Worm (Caenorhabditis elegans) whole organism, L4 larva: ENCODE measurements around the gene C08E3.13.
"Not testable (repeated sequence)": the region's sequence is repeated elsewhere in the genome, so short reads cannot be mapped to it uniquely, and the experiment has no call there.

Experiments
- F10B5.3 ChIP-seq: sonication (generic microtip); optimal IDR thresholded peaks from 2 replicates; lab custom pipeline; 2016; ENCODE audit warnings: mild to moderate bottlenecking, missing genetic modification characterization, missing compliant biosample characterization
- Y75B8A.6 ChIP-seq: fragments of 200-800 bp; sonication (Bioruptor generic); IDR thresholded peaks from 2 replicates; pipeline ENCODE4 v1.3.6; 2022; ENCODE audit warnings: missing genetic modification reagents, missing genetic modification characterization, missing compliant biosample characterization
- ZK337.2 ChIP-seq: fragments of 200-800 bp; sonication (Bioruptor generic); IDR thresholded peaks from 2 replicates; pipeline ENCODE4 v1.3.6; 2022; ENCODE audit warnings: missing genetic modification reagents, missing genetic modification characterization, missing compliant biosample characterization
- ceh-44 ChIP-seq: fragments of 200-800 bp; sonication (Bioruptor generic); IDR thresholded peaks from 2 replicates; pipeline ENCODE4 v1.3.6; 2022; ENCODE audit warnings: missing genetic modification reagents, missing genetic modification characterization, missing compliant biosample characterization
- ctbp-1 ChIP-seq: fragments of 200-800 bp; sonication (Bioruptor generic); IDR thresholded peaks from 2 replicates; pipeline ENCODE4 v1.3.6; 2022; ENCODE audit warnings: missing genetic modification reagents, missing genetic modification characterization, missing compliant biosample characterization
- daf-16 ChIP-seq, 3 experiments: sonication (generic microtip); optimal IDR thresholded peaks; 2 replicates each; lab custom pipeline; 2016 to 2017; ENCODE audit warnings: missing genetic modification characterization in 3 of 3, missing genetic modification reagents in 3 of 3, mild to moderate bottlenecking in 2 of 3, missing compliant biosample characterization in 2 of 3, missing biosample characterization in 1 of 3, moderate library complexity in 1 of 3
- duxl-1 ChIP-seq: sonication (generic microtip); optimal IDR thresholded peaks from 2 replicates; lab custom pipeline; 2016; ENCODE audit warnings: mild to moderate bottlenecking, missing genetic modification characterization, moderate library complexity, missing compliant biosample characterization; ENCODE audit not compliant: poor library complexity
- egl-43 ChIP-seq: fragments of 200-800 bp; sonication (Bioruptor generic); IDR thresholded peaks from 2 replicates; pipeline ENCODE4 v1.3.6; 2022; ENCODE audit warnings: missing genetic modification reagents, missing genetic modification characterization, missing compliant biosample characterization
- fos-1 ChIP-seq: fragments of 150-350 bp; optimal IDR thresholded peaks from 2 replicates; lab custom pipeline; 2014; ENCODE audit warnings: missing biosample characterization, missing genetic modification characterization
- gei-8 ChIP-seq: fragments of 200-800 bp; sonication (Bioruptor generic); optimal IDR thresholded peaks from 2 replicates; lab custom pipeline; 2018; ENCODE audit warnings: mild to moderate bottlenecking, missing genetic modification characterization, missing compliant biosample characterization
- hlh-11 ChIP-seq: fragments of 200-800 bp; sonication (Bioruptor generic); optimal IDR thresholded peaks from 2 replicates; lab custom pipeline; 2018; ENCODE audit warnings: mild to moderate bottlenecking, missing genetic modification characterization, missing compliant biosample characterization
- jun-1 ChIP-seq: fragments of 150-350 bp; optimal IDR thresholded peaks from 2 replicates; lab custom pipeline; 2014; ENCODE audit warnings: missing biosample characterization, missing genetic modification reagents, missing genetic modification characterization
- lin-13 ChIP-seq: fragments of 150-350 bp; optimal IDR thresholded peaks from 2 replicates; lab custom pipeline; 2014; ENCODE audit warnings: missing biosample characterization, missing genetic modification reagents, missing genetic modification characterization
- lin-15B ChIP-seq: fragments of 150-350 bp; sonication (generic microtip); optimal IDR thresholded peaks from 3 replicates; lab custom pipeline; 2014; ENCODE audit warnings: missing biosample characterization, missing genetic modification characterization
- lsy-2 ChIP-seq, 2 experiments: fragments of 150-350 bp in 1 of 2; sonication (generic microtip) in 1 of 2; optimal IDR thresholded peaks; 2 replicates each; lab custom pipeline; 2014 to 2017; ENCODE audit warnings: missing biosample characterization in 2 of 2, missing genetic modification characterization in 2 of 2
- madf-5 ChIP-seq, 2 experiments: fragments of 200-800 bp; sonication (Bioruptor generic); IDR thresholded peaks; 2 replicates each; pipeline ENCODE4 v1.3.6; 2022; ENCODE audit warnings: missing compliant biosample characterization in 2 of 2, missing genetic modification characterization in 2 of 2
- mdl-1 ChIP-seq, 2 experiments: fragments of 150-350 bp in 1 of 2; sonication (generic microtip) in 1 of 2; optimal IDR thresholded peaks; 2 replicates each; lab custom pipeline; 2014 to 2017; ENCODE audit warnings: missing biosample characterization in 2 of 2, missing genetic modification characterization in 2 of 2
- mdt-29 ChIP-seq: fragments of 200-800 bp; sonication (Bioruptor generic); IDR thresholded peaks from 2 replicates; pipeline ENCODE4 v1.3.6; 2022; ENCODE audit warnings: missing genetic modification reagents, missing genetic modification characterization, missing compliant biosample characterization
- mep-1 ChIP-seq: fragments of 150-350 bp; sonication (generic microtip); optimal IDR thresholded peaks from 3 replicates; lab custom pipeline; 2014; ENCODE audit warnings: missing biosample characterization, missing genetic modification characterization
- mes-2 ChIP-seq: sonication (generic microtip); optimal IDR thresholded peaks from 2 replicates; lab custom pipeline; 2016; ENCODE audit warnings: missing genotype, mild to moderate bottlenecking, missing genetic modification characterization, missing compliant biosample characterization; ENCODE audit not compliant: poor library complexity, severe bottlenecking
- mxl-3 ChIP-seq: fragments of 200-800 bp; sonication (Bioruptor generic); optimal IDR thresholded peaks from 2 replicates; lab custom pipeline; 2018; ENCODE audit warnings: mild to moderate bottlenecking, missing genetic modification characterization, missing compliant biosample characterization
- nhr-102 ChIP-seq: sonication (generic microtip); optimal IDR thresholded peaks from 2 replicates; lab custom pipeline; 2016; ENCODE audit warnings: mild to moderate bottlenecking, missing genetic modification characterization, moderate library complexity, missing compliant biosample characterization
- nhr-237 ChIP-seq: sonication (generic microtip); optimal IDR thresholded peaks from 2 replicates; lab custom pipeline; 2017; ENCODE audit warnings: missing biosample characterization, missing genetic modification characterization
- nhr-28 ChIP-seq: fragments of 150-350 bp; optimal IDR thresholded peaks from 2 replicates; lab custom pipeline; 2014; ENCODE audit warnings: missing biosample characterization, missing genetic modification characterization
- nhr-42 ChIP-seq: fragments of 200-800 bp; sonication (Bioruptor generic); IDR thresholded peaks from 2 replicates; pipeline ENCODE4 v1.3.6; 2022; ENCODE audit warnings: missing genetic modification characterization, missing compliant biosample characterization
- nhr-76 ChIP-seq: fragments of 150-350 bp; optimal IDR thresholded peaks from 2 replicates; lab custom pipeline; 2014; ENCODE audit warnings: missing biosample characterization, missing genetic modification characterization
- pha-4 ChIP-seq, 2 experiments: fragments of 150-350 bp in 1 of 2; fragments of 200-800 bp in 1 of 2; sonication (Bioruptor generic) in 1 of 2; IDR thresholded peaks in 1 of 2; optimal IDR thresholded peaks in 1 of 2; 2 replicates each; pipeline versions ENCODE4 v1.3.6 to Lab custom; 2014 to 2022; ENCODE audit warnings: missing genetic modification characterization in 2 of 2, missing genetic modification reagents in 2 of 2, missing biosample characterization in 1 of 2, missing compliant biosample characterization in 1 of 2
- pqm-1 ChIP-seq: sonication (generic microtip); optimal IDR thresholded peaks from 2 replicates; lab custom pipeline; 2017; ENCODE audit warnings: missing biosample characterization, missing genetic modification characterization
- rbr-2 ChIP-seq: sonication (generic microtip); optimal IDR thresholded peaks from 2 replicates; lab custom pipeline; 2016; ENCODE audit warnings: missing genotype, missing genetic modification characterization, missing compliant biosample characterization
- tra-1 ChIP-seq: fragments of 200-800 bp; sonication (Bioruptor generic); IDR thresholded peaks from 2 replicates; pipeline ENCODE4 v1.3.6; 2022; ENCODE audit warnings: missing genetic modification reagents, missing genetic modification characterization, missing compliant biosample characterization
- unc-62 ChIP-seq, 3 experiments: fragments of 150-350 bp in 1 of 3; sonication (generic microtip); optimal IDR thresholded peaks in 2 of 3; peaks in 1 of 3; 1 replicate in 1 of 3; 2 replicates in 2 of 3; lab custom pipeline; 2014 to 2017; ENCODE audit warnings: missing biosample characterization in 3 of 3, missing genetic modification characterization in 3 of 3, missing genetic modification reagents in 3 of 3, missing genotype in 1 of 3
- zag-1 ChIP-seq: fragments of 150-350 bp; optimal IDR thresholded peaks from 2 replicates; lab custom pipeline; 2014; ENCODE audit warnings: missing biosample characterization, missing genetic modification characterization
- zfp-3 ChIP-seq: fragments of 200-800 bp; sonication (Bioruptor generic); conservative IDR thresholded peaks from 2 replicates; pipeline ENCODE4 v1.3.6; 2022; ENCODE audit warnings: missing genetic modification reagents, missing genetic modification characterization, missing compliant biosample characterization
- zip-2 ChIP-seq: fragments of 150-350 bp; optimal IDR thresholded peaks from 2 replicates; lab custom pipeline; 2014; ENCODE audit warnings: missing biosample characterization, missing genetic modification characterization

C08E3.13 gene

ce11 chrII:1633490-1633889 is 1.4 kb upstream of the C08E3.13 start, which contains the start of gene C08E3.1:
Gene C08E3.1 (plus strand): TSS chrII:1633790.
- not testable (repeated sequence) for TF ChIP-seq nhr-102; mdt-29 (GFP tag; lab: Robert Waterston, UW); lin-13 (GFP tag; lab: Kevin White, UChicago)

ce11 chrII:1627783-1628182 is 4.3 kb downstream of the C08E3.13 start, which contains the start of gene C08E3.15:
Gene C08E3.15 (minus strand): TSS chrII:1627883.
- TF ChIP-seq nhr-42, ceh-44, mdt-29 (GFP tag; lab: Robert Waterston, UW): not testable (repeated sequence)

- TF ChIP-seq rbr-2 (tag; lab: Kevin White, UChicago) = no peak
- no peak for TF ChIP-seq mdl-1 (tag; optimal IDR thresholded peaks at IDR 0.05; lab: Kevin White, UChicago)
- no peak for TF ChIP-seq pha-4 (GFP tag; IDR thresholded peaks at IDR 0.05; lab: Robert Waterston, UW)
- no peak for TF ChIP-seq pha-4 (tag; optimal IDR thresholded peaks at IDR 0.05; lab: Kevin White, UChicago)
Measured at ce11 chrII:1625666-1626065, 6.5 kb downstream of the C08E3.13 start, which contains the start of gene C08E3.14. Gene C08E3.14 (plus strand): TSS chrII:1625966.

- TF ChIP-seq zfp-3 (GFP tag; lab: Robert Waterston, UW) = no peak
- no peak for TF ChIP-seq mep-1 (tag; lab: Kevin White, UChicago)
- no peak for TF ChIP-seq lsy-2 (tag; optimal IDR thresholded peaks at IDR 0.05; lab: Kevin White, UChicago)
- no peak for TF ChIP-seq mxl-3 (GFP tag; lab: Kevin White, UChicago)
- no peak for TF ChIP-seq nhr-76 (tag; lab: Kevin White, UChicago)
- TF ChIP-seq gei-8 (GFP tag; lab: Kevin White, UChicago) = no peak
- TF ChIP-seq ZK337.2 (GFP tag; lab: Robert Waterston, UW) = no peak
- TF ChIP-seq Y75B8A.6 (GFP tag; lab: Robert Waterston, UW) = no peak
- no peak for TF ChIP-seq mes-2
- no peak for TF ChIP-seq zip-2
- TF ChIP-seq madf-5 (GFP tag; IDR thresholded peaks at IDR 0.05; lab: Robert Waterston, UW) = no peak
- no peak for TF ChIP-seq hlh-11 (tag; lab: Kevin White, UChicago)
- no peak for TF ChIP-seq jun-1 (tag; lab: Kevin White, UChicago)
- no peak for TF ChIP-seq tra-1 (GFP tag; lab: Robert Waterston, UW)
- no peak for TF ChIP-seq duxl-1 (tag; lab: Kevin White, UChicago)
- no peak for TF ChIP-seq pha-4 (GFP tag; IDR thresholded peaks at IDR 0.05; lab: Robert Waterston, UW)
- no peak for TF ChIP-seq pha-4 (tag; optimal IDR thresholded peaks at IDR 0.05; lab: Kevin White, UChicago)
- TF ChIP-seq fos-1 (tag; lab: Kevin White, UChicago) = no peak
- TF ChIP-seq daf-16 (GFP tag; optimal IDR thresholded peaks at IDR 0.05; lab: Kevin White, UChicago) = no peak
- TF ChIP-seq daf-16 (tag; optimal IDR thresholded peaks at IDR 0.05; lab: Kevin White, UChicago) = no peak
Measured at ce11 chrII:1624572-1624971, 7.5 kb downstream of the C08E3.13 start, which contains the start of gene fbxa-160. Gene fbxa-160 (minus strand): TSS chrII:1624672.

ce11 chrII:1621795-1622194 is 10.3 kb downstream of the C08E3.13 start:
- TF ChIP-seq nhr-42 (GFP tag; lab: Robert Waterston, UW) (no peak), nhr-28 (tag; lab: Kevin White, UChicago) (peak; percentile 45), ctbp-1 (GFP tag; lab: Robert Waterston, UW) (no peak), nhr-237 (tag; lab: Kevin White, UChicago) (no peak), F10B5.3 (no peak), unc-62 (GFP tag; optimal IDR thresholded peaks at IDR 0.05 in 1 of 2; lab: Kevin White, UChicago) (peak in 1 of 2 experiments; percentile 71), unc-62 (tag; optimal IDR thresholded peaks at IDR 0.05; lab: Kevin White, UChicago) (no peak), zip-2 (no peak), lin-15B (no peak), mxl-3 (GFP tag; lab: Kevin White, UChicago) (peak; percentile 15), pqm-1 (peak; percentile 95), zag-1 (tag; lab: Kevin White, UChicago) (no peak), egl-43 (GFP tag; lab: Robert Waterston, UW) (no peak)
- TF ChIP-seq, all 104 proteins: peak for 4
